Fruit fly (Drosophila melanogaster): ENCODE measurements around the gene IPIP.

IPIP gene

dm6 chr2L:6037830-6038229 lies 10.0 kb upstream of the IPIP start, which contains the start of the genes CG9117 and CG31643 (continued):
- peak; percentile 53 for TF ChIP-seq CG12744 (GFP tag; optimal IDR thresholded peaks at IDR 0.05)
- peak; percentile 58 for TF ChIP-seq Xrp1 (GFP tag; IDR thresholded peaks at IDR 0.05)
- peak; percentile 41 for TF ChIP-seq oc (tag; optimal IDR thresholded peaks at IDR 0.05)
- TF ChIP-seq Rx (GFP tag; IDR thresholded peaks at IDR 0.05) = no peak
- no peak for TF ChIP-seq CG43689 (GFP tag; IDR thresholded peaks at IDR 0.05)
- TF ChIP-seq cad (GFP tag; optimal IDR thresholded peaks at IDR 0.05) = no peak
- peak; percentile 60; the same call in 2 of the 3 replicates for TF ChIP-seq CG34224 (GFP tag; IDR thresholded peaks at IDR 0.05; ENCODE audit: partially characterized antibody)
- peak; percentile 61 for TF ChIP-seq Max (GFP tag; optimal IDR thresholded peaks at IDR 0.05)
- TF ChIP-seq Ssrp (tag; optimal IDR thresholded peaks at IDR 0.05) = peak; percentile 4
- peak; percentile 48 for TF ChIP-seq dmrt11E (tag; optimal IDR thresholded peaks at IDR 0.05)
- TF ChIP-seq abd-A (tag; optimal IDR thresholded peaks at IDR 0.05) = no peak
- TF ChIP-seq jumu (GFP tag; optimal IDR thresholded peaks at IDR 0.05) = peak; percentile 60
- TF ChIP-seq CG1529 (GFP tag; optimal IDR thresholded peaks at IDR 0.05) = no peak
- peak; percentile 55 for TF ChIP-seq CG7786 (GFP tag; optimal IDR thresholded peaks at IDR 0.05)
- no peak for TF ChIP-seq CG4360 (GFP tag; IDR thresholded peaks at IDR 0.05)
- TF ChIP-seq CoRest (tag; optimal IDR thresholded peaks at IDR 0.05) = peak; percentile 42
- TF ChIP-seq CG1233 (GFP tag; optimal IDR thresholded peaks at IDR 0.05) = peak; percentile 30
- TF ChIP-seq Dip3 (GFP tag; optimal IDR thresholded peaks at IDR 0.05) = peak; percentile 68
- peak; percentile 9 for TF ChIP-seq fd96Cb (tag; optimal IDR thresholded peaks at IDR 0.05)
- peak; percentile 54 for TF ChIP-seq stwl (tag; optimal IDR thresholded peaks at IDR 0.05)
- peak; percentile 10 for TF ChIP-seq CG4854 (GFP tag; optimal IDR thresholded peaks at IDR 0.05)
- TF ChIP-seq CG4820 (GFP tag; optimal IDR thresholded peaks at IDR 0.05) = peak; percentile 49
- peak in 1 of 2 experiments; percentile 76 for TF ChIP-seq tll (GFP tag; optimal IDR thresholded peaks at IDR 0.05)
- peak; percentile 60 for TF ChIP-seq exex (tag; optimal IDR thresholded peaks at IDR 0.05)
- peak; percentile 31; the same call in 1 of the 2 replicates for TF ChIP-seq vvl (GFP tag; IDR thresholded peaks at IDR 0.05)
- TF ChIP-seq tx (GFP tag; optimal IDR thresholded peaks at IDR 0.05) = peak; percentile 58
- TF ChIP-seq CG18476 (GFP tag; optimal IDR thresholded peaks at IDR 0.05) = peak; percentile 30
- peak; percentile 91 for TF ChIP-seq Med (GFP tag)
- TF ChIP-seq bab2 (GFP tag; optimal IDR thresholded peaks at IDR 0.05) = peak; percentile 57
- peak; percentile 35 for TF ChIP-seq CG10366 (GFP tag; IDR thresholded peaks at IDR 0.05)
- TF ChIP-seq Hr3 (GFP tag; optimal IDR thresholded peaks at IDR 0.05) = peak; percentile 23
- TF ChIP-seq Dll (GFP tag; IDR thresholded peaks at IDR 0.05; ENCODE audit: partially characterized antibody) = peak; percentile 53; the same call in 1 of the 4 replicates
- peak; percentile 69 for TF ChIP-seq CG12659 (GFP tag; optimal IDR thresholded peaks at IDR 0.05)
- TF ChIP-seq Ets97D (GFP tag; optimal IDR thresholded peaks at IDR 0.05) = peak; percentile 61
- peak; percentile 18 for TF ChIP-seq Sin3A (optimal IDR thresholded peaks at IDR 0.05)
- peak; percentile 33 for TF ChIP-seq kay (GFP tag; optimal IDR thresholded peaks at IDR 0.05)
- peak; percentile 31 for TF ChIP-seq CG12299 (tag; optimal IDR thresholded peaks at IDR 0.05)
- TF ChIP-seq CrebB (tag; optimal IDR thresholded peaks at IDR 0.05) = peak; percentile 35
- peak; percentile 31 for TF ChIP-seq BEAF-32 (GFP tag; optimal IDR thresholded peaks at IDR 0.05)
- TF ChIP-seq pnt (GFP tag; optimal IDR thresholded peaks at IDR 0.05) = peak; percentile 39
- TF ChIP-seq zfh2 (GFP tag; optimal IDR thresholded peaks at IDR 0.05) = peak; percentile 68
- TF ChIP-seq twi (tag; optimal IDR thresholded peaks at IDR 0.05) = peak; percentile 11
- peak; percentile 10 for TF ChIP-seq Dek (tag; optimal IDR thresholded peaks at IDR 0.05)
- peak; percentile 76 for TF ChIP-seq CG12391 (tag; optimal IDR thresholded peaks at IDR 0.05)
